Fruit fly (Drosophila melanogaster): ENCODE measurements around the gene Fadd.
A peak's percentile ranks its signal among the peaks of the same experiment; 100 is the strongest.

Fadd gene

DNA sequence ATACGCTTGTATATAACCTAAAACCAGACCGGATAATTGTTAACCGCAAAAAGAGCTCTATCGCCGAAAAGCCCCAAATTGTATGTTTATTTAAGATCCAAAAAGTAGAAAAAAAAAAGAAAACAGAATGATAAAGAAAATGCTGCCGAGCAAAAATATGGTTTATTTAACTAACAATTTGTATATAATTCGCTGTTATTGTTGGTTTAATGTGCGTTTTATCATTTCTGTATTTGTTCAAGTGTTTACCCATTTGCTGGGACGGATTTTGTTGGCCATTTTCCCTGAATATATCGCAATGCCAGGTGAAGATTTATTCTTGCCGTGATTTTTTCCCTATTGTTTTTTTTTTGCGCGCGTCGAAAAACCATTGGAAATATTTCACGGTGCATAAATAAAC is 22.8 kb downstream of the Fadd start:
- TF ChIP-seq cic (GFP tag; optimal IDR thresholded peaks at IDR 0.05) (no peak), kay (GFP tag; ENCODE audit: borderline replicate concordance) (peak; percentile 58), CG7045 (GFP tag; optimal IDR thresholded peaks at IDR 0.05) (no peak)

DNA sequence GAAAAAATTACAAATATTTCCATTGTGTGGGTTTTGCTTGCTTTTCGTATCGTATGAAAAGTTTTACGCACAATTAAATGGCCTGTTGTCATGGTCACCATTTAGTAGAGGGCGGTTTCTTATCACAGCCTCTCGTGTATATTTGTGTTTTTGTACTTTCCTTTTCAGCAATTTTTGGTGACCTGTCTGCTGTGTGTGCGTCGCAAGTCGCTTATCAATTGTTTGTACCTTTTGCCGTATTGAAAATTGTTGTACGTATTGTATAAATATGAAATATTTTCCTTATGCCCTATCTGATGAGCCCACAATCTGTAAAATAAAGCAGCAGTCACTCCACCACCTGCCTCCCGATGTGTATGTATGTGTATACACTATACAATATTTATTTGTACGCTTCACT is 32.2 kb downstream of the Fadd start:
- TF ChIP-seq bab1 (GFP tag; optimal IDR thresholded peaks at IDR 0.05) (no peak), Clk (GFP tag; optimal IDR thresholded peaks at IDR 0.05) (no peak), Hr96 (GFP tag; optimal IDR thresholded peaks at IDR 0.05) (no peak), tj (GFP tag; optimal IDR thresholded peaks at IDR 0.05) (no peak), CG1620 (GFP tag; optimal IDR thresholded peaks at IDR 0.05) (no peak)

DNA sequence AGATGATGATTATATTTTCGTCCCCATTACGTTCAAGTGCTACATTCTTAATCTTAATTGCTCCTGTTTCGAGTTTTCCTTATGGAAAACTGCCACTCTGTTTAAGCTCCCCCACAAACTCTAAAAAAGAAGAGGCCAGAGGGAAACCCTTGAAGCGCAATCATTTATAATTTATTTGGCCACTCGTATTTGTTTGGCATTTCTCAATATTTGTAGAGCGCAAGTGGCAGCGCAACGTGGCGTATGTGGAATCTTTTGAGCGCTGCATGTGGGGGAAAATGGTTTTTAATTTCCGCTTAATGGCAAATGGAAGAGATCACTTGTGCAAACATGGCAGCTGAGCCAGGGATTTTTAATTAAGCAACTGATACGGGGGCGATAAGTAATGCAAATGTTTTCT is 33.0 kb downstream of the Fadd start:
- no peak for TF ChIP-seq pad (GFP tag; optimal IDR thresholded peaks at IDR 0.05)
- TF ChIP-seq CG33017 (tag; optimal IDR thresholded peaks at IDR 0.05): no peak
- TF ChIP-seq Mnt (GFP tag; optimal IDR thresholded peaks at IDR 0.05): no peak
- no peak for TF ChIP-seq bab1 (GFP tag; optimal IDR thresholded peaks at IDR 0.05)
- TF ChIP-seq toe (GFP tag; optimal IDR thresholded peaks at IDR 0.05): no peak
- no peak for TF ChIP-seq CG1620 (GFP tag; optimal IDR thresholded peaks at IDR 0.05)
- TF ChIP-seq CG5204 (GFP tag; optimal IDR thresholded peaks at IDR 0.05): no peak

DNA sequence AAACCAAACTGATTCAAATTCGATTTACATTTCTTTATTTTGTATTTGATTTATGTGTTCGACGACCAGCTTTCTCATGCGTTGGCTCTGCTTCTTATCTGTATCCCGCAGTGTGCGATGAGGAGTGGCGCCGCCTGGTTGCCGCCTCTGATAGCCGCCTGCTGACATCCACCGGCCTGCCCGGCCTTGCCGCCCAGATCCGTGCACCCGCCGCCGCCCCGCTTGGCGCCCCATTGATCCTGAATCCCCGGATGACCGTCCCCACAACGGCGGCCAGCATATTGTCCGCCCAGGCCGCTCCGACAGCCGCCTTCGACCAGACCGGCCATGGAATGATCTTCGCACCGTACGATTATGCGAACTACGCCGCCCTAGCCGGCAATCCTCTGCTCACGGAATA is 37.4 kb downstream of the Fadd start:
- no peak for TF ChIP-seq CG33017 (tag; optimal IDR thresholded peaks at IDR 0.05)
- no peak for TF ChIP-seq Hr96 (GFP tag; optimal IDR thresholded peaks at IDR 0.05)
- TF ChIP-seq toe (GFP tag; optimal IDR thresholded peaks at IDR 0.05): no peak
- no peak for TF ChIP-seq CG14711 (tag; optimal IDR thresholded peaks at IDR 0.05)
- TF ChIP-seq CG7101 (tag; optimal IDR thresholded peaks at IDR 0.05): no peak
- TF ChIP-seq ovo (GFP tag; optimal IDR thresholded peaks at IDR 0.05): no peak
- TF ChIP-seq cic (GFP tag; optimal IDR thresholded peaks at IDR 0.05): no peak
- TF ChIP-seq bab1 (GFP tag; optimal IDR thresholded peaks at IDR 0.05): no peak
- TF ChIP-seq pad (GFP tag; optimal IDR thresholded peaks at IDR 0.05): no peak

dm6 chr3R:22072553-22072952 is 38.3 kb downstream of the Fadd start:
- TF ChIP-seq toe (GFP tag; optimal IDR thresholded peaks at IDR 0.05) (no peak), CG12768 (GFP tag; optimal IDR thresholded peaks at IDR 0.05) (no peak), bab1 (GFP tag; optimal IDR thresholded peaks at IDR 0.05) (no peak), CG1620 (GFP tag; optimal IDR thresholded peaks at IDR 0.05) (no peak), Mnt (GFP tag; optimal IDR thresholded peaks at IDR 0.05) (no peak), kay (GFP tag; ENCODE audit: borderline replicate concordance) (peak; percentile 72)

DNA sequence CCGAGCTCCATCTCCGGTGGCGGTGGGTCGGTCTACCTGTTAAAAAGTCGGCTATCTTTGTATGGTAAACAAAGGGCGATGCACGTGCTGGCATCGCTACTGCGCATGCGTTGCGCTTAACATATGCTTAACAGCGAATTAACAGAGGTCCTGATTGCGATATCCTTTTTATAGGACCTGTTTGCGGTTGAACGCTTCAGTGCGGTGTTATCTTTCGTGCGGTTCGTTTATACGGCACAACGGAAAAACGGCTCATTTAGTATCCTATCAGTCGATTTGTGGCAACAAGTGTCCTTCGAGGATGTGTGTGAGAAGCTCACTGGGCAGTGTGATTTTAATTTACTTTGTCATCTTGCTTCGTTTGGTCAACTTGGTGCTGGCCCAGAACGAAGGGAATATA is 45.9 kb downstream of the Fadd start, which contains the start of gene CG13408:
CG13408 (plus strand) TSS at position 222 of the 400 bp plus-strand sequence.
- TF ChIP-seq cnc (optimal IDR thresholded peaks at IDR 0.05): no peak
- TF ChIP-seq CG12768 (GFP tag; optimal IDR thresholded peaks at IDR 0.05): no peak
- TF ChIP-seq CG1620 (GFP tag; optimal IDR thresholded peaks at IDR 0.05): no peak
- no peak for TF ChIP-seq CG5204 (GFP tag; optimal IDR thresholded peaks at IDR 0.05)
- no peak for TF ChIP-seq Clk (GFP tag; optimal IDR thresholded peaks at IDR 0.05)
- TF ChIP-seq CG7045 (GFP tag; optimal IDR thresholded peaks at IDR 0.05): no peak

Measured in whole organism, adult.